ENCODE assay signal across 6 worm cellular contexts in genomic region chrIII:10376041-10376440, ce11.
TF ChIP-seq lines count a peak whose summit lies in the region.

No protein-coding gene starts in this region.

TF ChIP-seq in whole organism, L1 larva, 84 proteins besides CTCF, POLR2A, EP300 and RAD21:
- TF ChIP-seq elt-2 (tag; optimal IDR thresholded peaks at IDR 0.05; lab: Kevin White, UChicago) = peak; percentile 20
- TF ChIP-seq pqm-1 (tag; optimal IDR thresholded peaks at IDR 0.05; lab: Kevin White, UChicago) = no peak
- TF ChIP-seq tbx-2 (tag; optimal IDR thresholded peaks at IDR 0.05; lab: Kevin White, UChicago) = no peak
- no peak for TF ChIP-seq hlh-4 (tag; optimal IDR thresholded peaks at IDR 0.05; lab: Kevin White, UChicago)
- no peak for TF ChIP-seq lin-15B (tag; optimal IDR thresholded peaks at IDR 0.05; lab: Kevin White, UChicago)
TF ChIP-seq in whole organism, L1 larva: peak in this region for 1.

TF ChIP-seq in whole organism, L2 larva, 48 proteins besides CTCF, POLR2A, EP300 and RAD21:
- TF ChIP-seq nhr-77 (tag; optimal IDR thresholded peaks at IDR 0.05; lab: Kevin White, UChicago) = no peak
- TF ChIP-seq crh-2 (tag; optimal IDR thresholded peaks at IDR 0.05; lab: Kevin White, UChicago) = peak; percentile 19
- TF ChIP-seq nhr-25 (tag; optimal IDR thresholded peaks at IDR 0.05; lab: Kevin White, UChicago) = no peak
- TF ChIP-seq ceh-82 (tag; optimal IDR thresholded peaks at IDR 0.05; lab: Kevin White, UChicago) = no peak
- peak; percentile 85 for TF ChIP-seq fos-1 (tag; optimal IDR thresholded peaks at IDR 0.05; lab: Kevin White, UChicago)
TF ChIP-seq in whole organism, L2 larva: peak in this region for 2.

TF ChIP-seq in whole organism, L3 larva, 47 proteins besides CTCF, POLR2A, EP300 and RAD21:
- TF ChIP-seq elt-2 (tag; optimal IDR thresholded peaks at IDR 0.05; lab: Kevin White, UChicago) = peak; percentile 78
- peak; percentile 8 for TF ChIP-seq pha-4 (tag; optimal IDR thresholded peaks at IDR 0.05; lab: Kevin White, UChicago)
- no peak for TF ChIP-seq unc-39 (tag; optimal IDR thresholded peaks at IDR 0.05; lab: Kevin White, UChicago)

TF ChIP-seq in whole organism, L4 larva, 104 proteins besides CTCF, POLR2A, EP300 and RAD21:
- no peak for TF ChIP-seq daf-16 (GFP tag; optimal IDR thresholded peaks at IDR 0.05; lab: Kevin White, UChicago)
- peak; percentile 54 for TF ChIP-seq daf-16 (tag; optimal IDR thresholded peaks at IDR 0.05; lab: Kevin White, UChicago)
- peak; percentile 82 for TF ChIP-seq pqm-1 (tag; optimal IDR thresholded peaks at IDR 0.05; lab: Kevin White, UChicago)
- TF ChIP-seq hlh-11 (tag; optimal IDR thresholded peaks at IDR 0.05; lab: Kevin White, UChicago) = peak; percentile 45
- no peak for TF ChIP-seq rbr-2 (tag; optimal IDR thresholded peaks at IDR 0.05; lab: Kevin White, UChicago)
- TF ChIP-seq fos-1 (tag; optimal IDR thresholded peaks at IDR 0.05; lab: Kevin White, UChicago) = no peak
- no peak for TF ChIP-seq spr-3 (GFP tag; optimal IDR thresholded peaks at IDR 0.05; lab: Kevin White, UChicago)
- TF ChIP-seq ceh-44 (GFP tag; IDR thresholded peaks at IDR 0.05; lab: Robert Waterston, UW) = no peak
- peak; percentile 20; the same call in 1 of the 2 replicates for TF ChIP-seq dmd-6 (GFP tag; IDR thresholded peaks at IDR 0.05; lab: Robert Waterston, UW)
- TF ChIP-seq dpl-1 (GFP tag; optimal IDR thresholded peaks at IDR 0.05; lab: Kevin White, UChicago) = no peak
- peak; percentile 46 for TF ChIP-seq dve-1 (tag; optimal IDR thresholded peaks at IDR 0.05; lab: Kevin White, UChicago; ENCODE audit: insufficient read depth)
- TF ChIP-seq nhr-28 (tag; optimal IDR thresholded peaks at IDR 0.05; lab: Kevin White, UChicago) = peak; percentile 44
- no peak for TF ChIP-seq ceh-62 (tag; optimal IDR thresholded peaks at IDR 0.05; lab: Kevin White, UChicago)

TF ChIP-seq in whole organism, late embryonic, 69 proteins besides CTCF, POLR2A, EP300 and RAD21:
- TF ChIP-seq elt-2 (tag; optimal IDR thresholded peaks at IDR 0.05; lab: Kevin White, UChicago) = peak; percentile 70
- TF ChIP-seq ceh-34 (tag; optimal IDR thresholded peaks at IDR 0.05; lab: Kevin White, UChicago) = no peak
- no peak for TF ChIP-seq tbx-2 (tag; optimal IDR thresholded peaks at IDR 0.05; lab: Kevin White, UChicago)
- TF ChIP-seq odd-2 (tag; optimal IDR thresholded peaks at IDR 0.05; lab: Kevin White, UChicago) = no peak

TF ChIP-seq in whole organism, young adult, 124 proteins besides CTCF, POLR2A, EP300 and RAD21:
- no peak for TF ChIP-seq dox-1 (GFP tag; IDR thresholded peaks at IDR 0.05; lab: Robert Waterston, UW)
- peak; percentile 67 for TF ChIP-seq nhr-80 (tag; optimal IDR thresholded peaks at IDR 0.05; lab: Kevin White, UChicago)
